Worm (Caenorhabditis elegans): Measurements from ENCODE around the gene Y70C5A.4.

DNA sequence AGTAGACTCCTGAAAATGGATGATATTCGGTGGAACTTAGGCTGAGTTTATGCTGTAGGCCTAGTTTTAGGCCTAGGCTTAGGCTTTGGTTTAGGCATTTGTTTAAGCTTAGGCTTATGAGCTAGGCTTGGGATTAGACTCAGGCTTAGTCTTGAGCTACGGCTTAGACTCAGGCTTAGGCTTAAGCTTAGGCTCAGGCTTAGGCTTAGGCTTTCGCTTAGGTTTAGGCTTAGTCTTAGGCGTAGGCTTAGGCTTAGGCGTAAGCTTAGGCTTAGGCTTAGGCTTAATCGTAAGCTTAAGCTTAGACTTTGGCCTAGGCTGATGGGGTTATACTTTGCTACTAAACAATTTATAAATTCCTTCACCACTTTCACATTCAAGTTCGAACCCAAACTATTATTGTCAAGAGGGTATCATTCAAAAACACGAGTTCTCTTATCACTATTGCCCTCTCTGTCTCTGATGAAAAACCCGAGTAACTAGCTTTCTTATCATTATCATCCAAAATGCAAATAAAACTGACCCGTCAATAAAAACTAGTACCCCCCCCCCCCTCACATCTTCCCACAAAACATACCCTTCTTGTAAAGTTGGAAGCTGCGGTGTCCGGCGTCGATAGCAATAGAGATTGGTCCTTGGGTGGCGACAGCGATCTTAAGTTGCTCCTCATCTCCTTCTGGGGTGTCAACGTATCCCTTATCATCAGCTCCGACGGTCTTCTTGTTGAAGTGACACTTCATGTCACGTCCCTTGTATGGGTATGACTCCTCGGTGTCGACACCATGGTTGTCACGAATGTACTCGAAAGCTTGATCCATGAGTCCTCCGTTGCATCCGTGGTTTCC, 24.4 kb upstream of the Y70C5A.4 start:
- no peak for TF ChIP-seq elt-3 (tag; optimal IDR thresholded peaks at IDR 0.05)
- TF ChIP-seq nhr-237 (tag; optimal IDR thresholded peaks at IDR 0.05), result no peak
- TF ChIP-seq ceh-39 (tag; optimal IDR thresholded peaks at IDR 0.05), result no peak

Measured in whole organism, mixed stage, embryonic.